Worm (Caenorhabditis elegans) whole organism, midembryonic: ENCODE data around the gene srlf-28.

Experiments
- T22C8.4 ChIP-seq: fragments of 200-800 bp; sonication (Bioruptor generic); IDR thresholded peaks from 2 replicates; pipeline ENCODE4 v1.3.6; 2022; ENCODE audit warnings: missing genetic modification characterization, missing compliant biosample characterization
- cog-1 ChIP-seq: sonication (generic microtip); optimal IDR thresholded peaks from 2 replicates; lab custom pipeline; 2016; ENCODE audit warnings: missing genetic modification characterization, missing compliant biosample characterization
- flt-1 ChIP-seq: fragments of 200-800 bp; sonication (Bioruptor generic); IDR thresholded peaks from 2 replicates; pipeline ENCODE4 v1.3.6; 2022; ENCODE audit warnings: missing genetic modification characterization, missing compliant biosample characterization
- klf-2 ChIP-seq: fragments of 200-800 bp; sonication (Bioruptor generic); conservative IDR thresholded peaks from 2 replicates; pipeline ENCODE4 v1.3.6; 2022; ENCODE audit warnings: missing genetic modification reagents, missing genetic modification characterization, missing compliant biosample characterization
- med-1 ChIP-seq: sonication (generic microtip); optimal IDR thresholded peaks from 2 replicates; lab custom pipeline; 2017; ENCODE audit warnings: missing genetic modification characterization, mild to moderate bottlenecking, missing compliant biosample characterization, antibody characterized with exemption, missing genetic modification reagents; ENCODE audit not compliant: insufficient read depth
- ref-1 ChIP-seq: fragments of 200-800 bp; sonication (Bioruptor generic); conservative IDR thresholded peaks from 2 replicates; pipeline ENCODE4 v1.3.6; 2022; ENCODE audit warnings: missing genetic modification reagents, missing genetic modification characterization, missing compliant biosample characterization
- tab-1 ChIP-seq: fragments of 200-800 bp; sonication (Bioruptor generic); IDR thresholded peaks from 2 replicates; pipeline ENCODE4 v1.3.6; 2022; ENCODE audit warnings: missing genetic modification characterization, missing compliant biosample characterization
- ztf-23 ChIP-seq: fragments of 200-800 bp; sonication (Bioruptor generic); IDR thresholded peaks from 2 replicates; pipeline ENCODE4 v1.3.6; 2022; ENCODE audit warnings: missing genetic modification reagents, missing genetic modification characterization, missing compliant biosample characterization

ce11 chrIV:14379191-14379590, 35.5 kb upstream of the srlf-28 start:
- TF ChIP-seq med-1 (no peak), T22C8.4 (GFP tag; lab: Robert Waterston, UW) (no peak), tab-1 (no peak), flt-1 (GFP tag; lab: Robert Waterston, UW) (no peak), ref-1 (no peak), ztf-23 (GFP tag; lab: Robert Waterston, UW) (no peak), cog-1 (no peak), klf-2 (GFP tag; lab: Robert Waterston, UW) (no peak)
